Worm (Caenorhabditis elegans): Measurements from ENCODE around the gene lido-13.

lido-13 gene

ce11 chrII:3028264-3028663 lies 25.9 kb downstream of the lido-13 start:
- TF ChIP-seq nhr-25 (tag; optimal IDR thresholded peaks at IDR 0.05) (peak; percentile 43), ceh-16 (tag; optimal IDR thresholded peaks at IDR 0.05) (no peak)

- no peak for TF ChIP-seq eor-1 (tag; optimal IDR thresholded peaks at IDR 0.05)
- no peak for TF ChIP-seq sea-2 (GFP tag; optimal IDR thresholded peaks at IDR 0.05)
- no peak for TF ChIP-seq egl-27 (tag; optimal IDR thresholded peaks at IDR 0.05)
- no peak for TF ChIP-seq ztf-11 (tag; optimal IDR thresholded peaks at IDR 0.05)
- no peak for TF ChIP-seq nhr-28 (tag; optimal IDR thresholded peaks at IDR 0.05)
- no peak for TF ChIP-seq R02D3.7 (tag; optimal IDR thresholded peaks at IDR 0.05)
- no peak for TF ChIP-seq fkh-10 (GFP tag; optimal IDR thresholded peaks at IDR 0.05)
- no peak for TF ChIP-seq nhr-237 (tag; optimal IDR thresholded peaks at IDR 0.05)
- TF ChIP-seq unc-39 (tag; optimal IDR thresholded peaks at IDR 0.05) = no peak
- no peak for TF ChIP-seq lin-15B (tag; optimal IDR thresholded peaks at IDR 0.05)
- no peak for TF ChIP-seq egl-5 (tag; optimal IDR thresholded peaks at IDR 0.05)
- TF ChIP-seq ceh-82 (tag; optimal IDR thresholded peaks at IDR 0.05) = no peak
- no peak for TF ChIP-seq mml-1 (tag; optimal IDR thresholded peaks at IDR 0.05)
- TF ChIP-seq nhr-43 (tag; optimal IDR thresholded peaks at IDR 0.05; ENCODE audit: poor library complexity, severe bottlenecking) = no peak
- no peak for TF ChIP-seq elt-1 (tag; optimal IDR thresholded peaks at IDR 0.05)
- TF ChIP-seq nhr-23 (tag; optimal IDR thresholded peaks at IDR 0.05) = no peak
Observed at ce11 chrII:3024655-3025054, 29.5 kb downstream of the lido-13 start.

- TF ChIP-seq jun-1 (tag; optimal IDR thresholded peaks at IDR 0.05) = no peak
- no peak for TF ChIP-seq snpc-4 (tag; optimal IDR thresholded peaks at IDR 0.05)
- no peak for TF ChIP-seq tbx-2 (tag; optimal IDR thresholded peaks at IDR 0.05)
- TF ChIP-seq elt-3 (tag; optimal IDR thresholded peaks at IDR 0.05) = no peak
- no peak for TF ChIP-seq ceh-28 (tag; optimal IDR thresholded peaks at IDR 0.05)
- TF ChIP-seq lin-15B (tag; optimal IDR thresholded peaks at IDR 0.05) = no peak
- no peak for TF ChIP-seq fos-1 (tag; optimal IDR thresholded peaks at IDR 0.05)
- no peak for TF ChIP-seq eor-1 (tag; optimal IDR thresholded peaks at IDR 0.05)
Observed at ce11 chrII:3023381-3023935, 30.7 kb downstream of the lido-13 start, which contains the start of gene clec-2. TSS of gene clec-2 (minus strand) at chrII:3023431.

- TF ChIP-seq ZK546.5 (tag; optimal IDR thresholded peaks at IDR 0.05) (no peak), snpc-4 (tag; optimal IDR thresholded peaks at IDR 0.05) (no peak), R02D3.7 (tag; optimal IDR thresholded peaks at IDR 0.05) (no peak), unc-62 (GFP tag; optimal IDR thresholded peaks at IDR 0.05) (no peak), jun-1 (tag; optimal IDR thresholded peaks at IDR 0.05) (no peak), pqm-1 (tag; optimal IDR thresholded peaks at IDR 0.05) (no peak), fos-1 (tag; optimal IDR thresholded peaks at IDR 0.05) (no peak), nhr-28 (tag; optimal IDR thresholded peaks at IDR 0.05) (no peak)
Observed at ce11 chrII:3020899-3021298, 33.2 kb downstream of the lido-13 start.

- TF ChIP-seq nhr-237 (tag; optimal IDR thresholded peaks at IDR 0.05) (no peak), sea-2 (GFP tag; optimal IDR thresholded peaks at IDR 0.05) (no peak), ztf-4 (tag; optimal IDR thresholded peaks at IDR 0.05) (no peak), hmg-11 (tag; optimal IDR thresholded peaks at IDR 0.05) (no peak), nhr-76 (tag; optimal IDR thresholded peaks at IDR 0.05) (no peak), elt-1 (tag; optimal IDR thresholded peaks at IDR 0.05) (no peak), unc-62 (GFP tag; optimal IDR thresholded peaks at IDR 0.05) (no peak), snpc-4 (tag; optimal IDR thresholded peaks at IDR 0.05) (no peak), lin-39 (tag; optimal IDR thresholded peaks at IDR 0.05) (no peak), ZK546.5 (tag; optimal IDR thresholded peaks at IDR 0.05) (no peak), nhr-11 (tag; optimal IDR thresholded peaks at IDR 0.05) (no peak), daf-12 (tag; optimal IDR thresholded peaks at IDR 0.05) (no peak), nhr-12 (tag; optimal IDR thresholded peaks at IDR 0.05) (no peak), fos-1 (tag; optimal IDR thresholded peaks at IDR 0.05) (no peak)
Observed at ce11 chrII:3019807-3020206, 34.3 kb downstream of the lido-13 start, which contains the start of gene clec-3. TSS of gene clec-3 (minus strand) at chrII:3019907.

Measured in whole organism, L3 larva.